Worm (Caenorhabditis elegans): ENCODE results near the gene Y62F5A.9.

Gene Y62F5A.9

DNA sequence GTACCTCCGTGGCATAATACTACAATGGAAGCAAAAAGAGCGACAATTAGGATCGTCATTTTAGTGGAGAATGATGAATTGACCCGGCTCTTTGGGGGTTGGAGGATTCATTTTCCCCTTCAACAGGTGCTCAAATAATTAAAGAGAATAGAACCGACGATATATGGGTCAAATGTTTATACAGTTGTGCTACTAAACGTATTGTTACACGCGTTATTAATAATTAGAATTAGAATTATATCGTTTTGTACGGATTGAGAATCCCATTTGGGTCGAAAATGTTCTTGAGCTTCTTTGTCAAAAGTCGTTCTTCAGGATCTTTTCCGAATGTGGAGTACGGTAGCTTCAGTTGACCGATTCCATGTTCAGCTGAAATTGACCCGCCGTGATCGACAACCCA, at the start of gene Y62F5A.9:
Gene Y62F5A.9, minus strand, starts transcription at position 101 of the 400 bp plus-strand sequence.
- TF ChIP-seq F13C5.2 (tag; optimal IDR thresholded peaks at IDR 0.05) (no peak), aly-1 (tag; optimal IDR thresholded peaks at IDR 0.05) (no peak), ceh-36 (tag; optimal IDR thresholded peaks at IDR 0.05) (no peak), pes-1 (GFP tag; IDR thresholded peaks at IDR 0.05) (no peak), tra-4 (tag; optimal IDR thresholded peaks at IDR 0.05) (no peak), ets-7 (tag; optimal IDR thresholded peaks at IDR 0.05) (no peak), hnd-1 (tag; optimal IDR thresholded peaks at IDR 0.05) (no peak), tbx-11 (GFP tag; IDR thresholded peaks at IDR 0.05) (no peak), scrt-1 (GFP tag; IDR thresholded peaks at IDR 0.05) (no peak), hmbx-1 (tag; optimal IDR thresholded peaks at IDR 0.05) (no peak), B0310.2 (tag; optimal IDR thresholded peaks at IDR 0.05) (no peak), sea-1 (GFP tag; conservative IDR thresholded peaks at IDR 0.05) (no peak), ceh-13 (GFP tag; optimal IDR thresholded peaks at IDR 0.05) (no peak), ama-1 (optimal IDR thresholded peaks at IDR 0.05) (no peak), flt-1 (GFP tag; IDR thresholded peaks at IDR 0.05) (no peak), tbx-37 (GFP tag; conservative IDR thresholded peaks at IDR 0.05) (no peak), hmg-4 (GFP tag; optimal IDR thresholded peaks at IDR 0.05) (no peak)

DNA sequence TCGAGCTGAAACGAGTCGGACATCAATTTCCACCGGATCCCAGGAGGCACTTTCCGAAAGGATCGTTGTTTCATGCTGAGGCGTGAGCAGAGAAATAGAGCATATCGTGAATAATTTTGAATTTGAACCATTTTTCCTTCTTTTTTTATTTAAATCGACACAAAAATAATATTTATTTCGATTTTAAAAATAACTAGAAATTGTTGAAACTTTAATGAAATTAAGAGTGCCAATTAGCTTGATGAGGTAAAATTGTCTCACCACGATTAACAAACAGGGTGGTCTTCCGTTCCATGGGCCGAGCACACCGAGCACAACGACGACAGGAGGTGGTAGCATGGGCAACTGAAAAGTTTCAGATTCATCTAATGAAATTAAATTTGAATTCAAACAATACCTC, 49.7 kb upstream of the Y62F5A.9 start:
- TF ChIP-seq scrt-1 (GFP tag; IDR thresholded peaks at IDR 0.05) = no peak
- no peak for TF ChIP-seq ceh-13 (GFP tag; optimal IDR thresholded peaks at IDR 0.05)
- no peak for TF ChIP-seq F13C5.2 (tag; optimal IDR thresholded peaks at IDR 0.05)
- TF ChIP-seq ama-1 (optimal IDR thresholded peaks at IDR 0.05) = no peak
- no peak for TF ChIP-seq hmg-4 (GFP tag; optimal IDR thresholded peaks at IDR 0.05)
- no peak for TF ChIP-seq tra-4 (tag; optimal IDR thresholded peaks at IDR 0.05)

DNA sequence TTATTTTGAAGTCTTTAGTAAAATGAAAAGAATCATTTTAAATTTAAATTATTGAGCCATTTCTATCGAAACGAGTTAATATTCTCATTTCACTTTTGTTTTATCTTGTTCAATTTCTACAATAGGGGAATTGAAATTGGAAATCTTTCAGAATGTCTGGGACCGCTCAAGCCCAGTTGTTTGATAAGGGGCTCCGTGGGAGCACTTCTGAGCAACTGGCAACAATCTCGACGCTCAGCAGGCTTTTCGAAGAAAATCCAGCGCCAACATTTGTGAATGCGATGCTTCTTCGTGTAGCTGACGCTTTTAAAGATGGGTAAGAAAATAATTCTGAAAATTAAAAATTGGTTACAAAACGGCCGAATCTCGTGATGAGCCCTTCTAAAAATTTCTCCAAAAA, 44.1 kb upstream of the Y62F5A.9 start, which contains the start of gene ints-7:
Gene ints-7, plus strand, starts transcription at position 152 of the 400 bp plus-strand sequence.
- no peak for TF ChIP-seq sea-1 (GFP tag; conservative IDR thresholded peaks at IDR 0.05)

DNA sequence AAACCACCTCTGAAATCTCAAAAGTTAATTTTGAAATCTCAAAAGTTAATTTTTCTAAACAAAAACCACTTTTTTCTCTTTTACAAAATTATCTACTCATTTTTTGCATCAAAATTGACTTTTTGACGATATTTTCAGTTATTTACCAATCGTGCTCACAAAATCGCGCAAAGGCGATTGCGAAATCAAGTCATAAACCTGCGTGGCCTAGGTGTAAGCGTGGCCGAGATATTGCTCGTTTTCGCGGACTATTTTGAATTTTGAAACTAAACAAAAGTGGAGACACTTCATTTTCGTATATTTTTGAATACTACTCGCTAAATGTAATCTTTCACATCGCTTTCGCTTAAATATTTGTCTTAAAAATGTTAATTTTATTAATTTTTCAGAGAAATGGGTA, 39.7 kb upstream of the Y62F5A.9 start, which contains the start of gene smc-6:
Gene smc-6, plus strand, starts transcription at position 390 of the 400 bp plus-strand sequence.
- TF ChIP-seq hnd-1 (tag; optimal IDR thresholded peaks at IDR 0.05) = no peak
- no peak for TF ChIP-seq ets-7 (tag; optimal IDR thresholded peaks at IDR 0.05)
- no peak for TF ChIP-seq sea-1 (GFP tag; conservative IDR thresholded peaks at IDR 0.05)
- no peak for TF ChIP-seq ama-1 (optimal IDR thresholded peaks at IDR 0.05)
- TF ChIP-seq hmg-4 (GFP tag; optimal IDR thresholded peaks at IDR 0.05) = no peak
- no peak for TF ChIP-seq hmbx-1 (tag; optimal IDR thresholded peaks at IDR 0.05)
- TF ChIP-seq aly-1 (tag; optimal IDR thresholded peaks at IDR 0.05) = no peak
- no peak for TF ChIP-seq F13C5.2 (tag; optimal IDR thresholded peaks at IDR 0.05)
- TF ChIP-seq B0310.2 (tag; optimal IDR thresholded peaks at IDR 0.05) = no peak
- TF ChIP-seq scrt-1 (GFP tag; IDR thresholded peaks at IDR 0.05) = no peak
- no peak for TF ChIP-seq ceh-13 (GFP tag; optimal IDR thresholded peaks at IDR 0.05)
- TF ChIP-seq tbx-37 (GFP tag; conservative IDR thresholded peaks at IDR 0.05) = no peak
- no peak for TF ChIP-seq flt-1 (GFP tag; IDR thresholded peaks at IDR 0.05)

DNA sequence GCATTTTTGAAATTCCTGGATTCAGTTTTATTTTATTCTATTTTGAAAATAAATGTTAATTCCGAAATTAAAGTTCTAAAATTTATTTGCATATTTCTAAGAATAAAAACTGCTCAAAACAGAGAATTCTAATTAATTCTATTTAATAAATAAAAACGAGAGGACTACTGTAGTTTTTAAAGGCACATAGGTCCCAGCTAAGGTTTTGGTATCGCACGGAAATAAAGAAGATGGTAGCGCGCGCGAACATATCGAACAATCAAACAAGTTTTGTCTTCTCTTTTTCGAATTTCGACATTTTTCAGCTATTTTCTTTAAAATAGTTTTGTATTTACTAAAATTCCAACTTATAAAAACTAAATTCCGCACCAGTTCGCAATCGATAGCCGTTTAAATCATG, 39.2 kb upstream of the Y62F5A.9 start:
- no peak for TF ChIP-seq F13C5.2 (tag; optimal IDR thresholded peaks at IDR 0.05)
- no peak for TF ChIP-seq aly-1 (tag; optimal IDR thresholded peaks at IDR 0.05)
- no peak for TF ChIP-seq hnd-1 (tag; optimal IDR thresholded peaks at IDR 0.05)
- TF ChIP-seq hmg-4 (GFP tag; optimal IDR thresholded peaks at IDR 0.05) = no peak
- no peak for TF ChIP-seq pes-1 (GFP tag; IDR thresholded peaks at IDR 0.05)
- no peak for TF ChIP-seq sea-1 (GFP tag; conservative IDR thresholded peaks at IDR 0.05)
- no peak for TF ChIP-seq ama-1 (optimal IDR thresholded peaks at IDR 0.05)
- TF ChIP-seq tbx-11 (GFP tag; IDR thresholded peaks at IDR 0.05) = no peak
- no peak for TF ChIP-seq tra-4 (tag; optimal IDR thresholded peaks at IDR 0.05)
- no peak for TF ChIP-seq B0310.2 (tag; optimal IDR thresholded peaks at IDR 0.05)

- TF ChIP-seq sea-1 (GFP tag; conservative IDR thresholded peaks at IDR 0.05) (no peak), ets-7 (tag; optimal IDR thresholded peaks at IDR 0.05) (no peak), hmbx-1 (tag; optimal IDR thresholded peaks at IDR 0.05) (no peak), ama-1 (optimal IDR thresholded peaks at IDR 0.05) (no peak), tbx-11 (GFP tag; IDR thresholded peaks at IDR 0.05) (no peak), aly-1 (tag; optimal IDR thresholded peaks at IDR 0.05) (no peak), flt-1 (GFP tag; IDR thresholded peaks at IDR 0.05) (no peak), hmg-4 (GFP tag; optimal IDR thresholded peaks at IDR 0.05) (no peak), scrt-1 (GFP tag; IDR thresholded peaks at IDR 0.05) (no peak), ceh-36 (tag; optimal IDR thresholded peaks at IDR 0.05) (no peak), tbx-37 (GFP tag; conservative IDR thresholded peaks at IDR 0.05) (no peak), ceh-13 (GFP tag; optimal IDR thresholded peaks at IDR 0.05) (no peak), B0310.2 (tag; optimal IDR thresholded peaks at IDR 0.05) (no peak), F13C5.2 (tag; optimal IDR thresholded peaks at IDR 0.05) (no peak), hnd-1 (tag; optimal IDR thresholded peaks at IDR 0.05) (no peak), pes-1 (GFP tag; IDR thresholded peaks at IDR 0.05) (no peak), tra-4 (tag; optimal IDR thresholded peaks at IDR 0.05) (no peak)
Observed at ce11 chrII:11577397-11577796, 38.8 kb upstream of the Y62F5A.9 start, which contains the start of gene pcs-1. Gene pcs-1 (minus strand): TSS chrII:11577740.

DNA sequence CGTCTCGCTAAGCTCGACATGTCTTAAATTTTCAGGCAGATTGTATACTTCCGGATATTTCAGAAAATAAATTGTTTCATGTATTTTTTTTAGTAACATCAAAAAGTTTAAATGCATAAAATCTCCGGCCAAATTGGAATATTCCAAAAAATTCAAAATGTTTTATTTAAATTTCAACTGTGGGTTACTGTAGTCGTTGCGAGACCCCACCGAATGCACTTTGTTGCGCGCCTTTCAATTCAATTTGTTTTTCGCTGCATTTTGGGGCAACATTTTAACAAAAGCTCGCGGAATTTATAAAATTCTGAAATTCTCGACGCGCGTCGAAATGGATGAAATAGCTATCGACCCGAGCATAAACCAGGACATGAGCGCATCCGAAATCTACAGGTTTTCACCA, 34.3 kb upstream of the Y62F5A.9 start, which contains the start of gene F54D5.2:
Gene F54D5.2, plus strand, starts transcription at position 237 of the 400 bp plus-strand sequence.
- no peak for TF ChIP-seq ceh-36 (tag; optimal IDR thresholded peaks at IDR 0.05)
- no peak for TF ChIP-seq ets-7 (tag; optimal IDR thresholded peaks at IDR 0.05)
- no peak for TF ChIP-seq hmbx-1 (tag; optimal IDR thresholded peaks at IDR 0.05)
- TF ChIP-seq ama-1 (optimal IDR thresholded peaks at IDR 0.05) = no peak
- TF ChIP-seq B0310.2 (tag; optimal IDR thresholded peaks at IDR 0.05) = no peak
- TF ChIP-seq sea-1 (GFP tag; conservative IDR thresholded peaks at IDR 0.05) = no peak
- TF ChIP-seq hmg-4 (GFP tag; optimal IDR thresholded peaks at IDR 0.05) = no peak
- TF ChIP-seq tbx-11 (GFP tag; IDR thresholded peaks at IDR 0.05) = no peak
- TF ChIP-seq tbx-37 (GFP tag; conservative IDR thresholded peaks at IDR 0.05) = no peak
- TF ChIP-seq flt-1 (GFP tag; IDR thresholded peaks at IDR 0.05) = no peak
- no peak for TF ChIP-seq tra-4 (tag; optimal IDR thresholded peaks at IDR 0.05)
- TF ChIP-seq ceh-13 (GFP tag; optimal IDR thresholded peaks at IDR 0.05) = no peak
- no peak for TF ChIP-seq F13C5.2 (tag; optimal IDR thresholded peaks at IDR 0.05)
- no peak for TF ChIP-seq aly-1 (tag; optimal IDR thresholded peaks at IDR 0.05)
